Worm (Caenorhabditis elegans): ENCODE results near the gene M57.1.
"Not testable (repeated sequence)": the region's sequence is repeated elsewhere in the genome, so short reads cannot be mapped to it uniquely, and the experiment has no call there.

DNA sequence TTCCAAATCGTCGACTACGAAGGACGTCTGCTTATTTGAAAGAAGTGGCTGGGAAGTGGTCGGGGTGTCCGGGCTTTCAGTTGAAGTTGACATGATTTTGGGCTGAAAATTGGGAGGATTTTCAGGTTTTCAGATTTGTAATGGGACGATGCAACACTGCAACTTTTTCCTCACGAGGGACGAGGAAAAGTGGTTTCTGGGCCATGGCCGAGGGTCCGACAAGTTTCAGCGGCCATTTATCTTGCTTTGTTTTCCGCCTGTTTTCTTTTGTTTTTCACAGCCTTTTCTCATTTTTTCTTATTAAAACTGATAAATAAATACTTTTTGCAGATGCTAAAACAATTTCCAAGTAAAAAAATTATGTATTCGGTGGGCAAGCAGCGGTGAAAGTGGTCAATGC is 50.5 kb downstream of the M57.1 start, which contains the start of gene blos-7:
- not testable (repeated sequence) for TF ChIP-seq skn-1 (tag; optimal IDR thresholded peaks at IDR 0.05); ceh-82 (tag; optimal IDR thresholded peaks at IDR 0.05); sma-3 (GFP tag; optimal IDR thresholded peaks at IDR 0.05); ztf-4 (tag; optimal IDR thresholded peaks at IDR 0.05); mdl-1 (tag; optimal IDR thresholded peaks at IDR 0.05); nhr-6 (tag; optimal IDR thresholded peaks at IDR 0.05); crh-2 (tag; optimal IDR thresholded peaks at IDR 0.05)
